Fruit fly (Drosophila melanogaster): Measurements from ENCODE around the gene Arp5.

Arp5 gene

dm6 chr3R:18185385-18185784 lies at the start of gene Arp5, which contains the start of gene CG7208:
TSS of gene Arp5 (plus strand) at chr3R:18185498.
TSS of gene CG7208 (minus strand) at chr3R:18185715.
- TF ChIP-seq CG16779 (tag; optimal IDR thresholded peaks at IDR 0.05) (no peak), pdm3 (GFP tag; optimal IDR thresholded peaks at IDR 0.05) (peak; percentile 76), fd85E (GFP tag; optimal IDR thresholded peaks at IDR 0.05) (peak; percentile 10), dac (GFP tag; optimal IDR thresholded peaks at IDR 0.05) (no peak), Ets96B (tag; optimal IDR thresholded peaks at IDR 0.05) (peak; percentile 30), CG6792 (GFP tag; optimal IDR thresholded peaks at IDR 0.05) (no peak), esn (GFP tag; optimal IDR thresholded peaks at IDR 0.05) (peak; percentile 83), CG1621 (tag; optimal IDR thresholded peaks at IDR 0.05) (no peak), CG15336 (GFP tag; IDR thresholded peaks at IDR 0.05) (no peak), CG34406 (GFP tag; optimal IDR thresholded peaks at IDR 0.05) (no peak), acj6 (GFP tag; optimal IDR thresholded peaks at IDR 0.05) (peak; percentile 69), achi (GFP tag; optimal IDR thresholded peaks at IDR 0.05) (peak; percentile 79), net (GFP tag; optimal IDR thresholded peaks at IDR 0.05) (no peak), Hr4 (GFP tag; optimal IDR thresholded peaks at IDR 0.05) (no peak), CG10631 (GFP tag; optimal IDR thresholded peaks at IDR 0.05) (no peak), CG11902 (GFP tag; optimal IDR thresholded peaks at IDR 0.05) (peak; percentile 14), eg (GFP tag; IDR thresholded peaks at IDR 0.05) (no peak; the same call in 2 of the 3 replicates), salr (GFP tag; optimal IDR thresholded peaks at IDR 0.05) (no peak), Ets21C (GFP tag; optimal IDR thresholded peaks at IDR 0.05) (peak; percentile 50), cyc (GFP tag; optimal IDR thresholded peaks at IDR 0.05) (peak; percentile 68), Gug (GFP tag; IDR thresholded peaks at IDR 0.05) (peak; percentile 42; the same call in 1 of the 2 replicates), svp (GFP tag) (no peak), ss (GFP tag; optimal IDR thresholded peaks at IDR 0.05) (no peak), CG9139 (GFP tag; optimal IDR thresholded peaks at IDR 0.05) (no peak), CG8632 (GFP tag; optimal IDR thresholded peaks at IDR 0.05) (peak; percentile 39), CG8119 (GFP tag; IDR thresholded peaks at IDR 0.05) (no peak; the same call in 2 of the 3 replicates), CG8319 (GFP tag; optimal IDR thresholded peaks at IDR 0.05) (peak; percentile 51), CG4318 (GFP tag; optimal IDR thresholded peaks at IDR 0.05) (peak; percentile 34), Sox14 (GFP tag; optimal IDR thresholded peaks at IDR 0.05) (peak; percentile 69), Blimp-1 (GFP tag; optimal IDR thresholded peaks at IDR 0.05) (peak; percentile 51), Sox102F (GFP tag; optimal IDR thresholded peaks at IDR 0.05) (no peak), Eip75B (GFP tag; optimal IDR thresholded peaks at IDR 0.05) (no peak), Met (GFP tag; optimal IDR thresholded peaks at IDR 0.05) (no peak), fkh (GFP tag; optimal IDR thresholded peaks at IDR 0.05) (no peak), vri (GFP tag; optimal IDR thresholded peaks at IDR 0.05) (no peak), topi (GFP tag; optimal IDR thresholded peaks at IDR 0.05) (peak; percentile 73), CG11762 (GFP tag; optimal IDR thresholded peaks at IDR 0.05; ENCODE audit: insufficient read depth) (peak; percentile 36), Eip78C (GFP tag) (peak; percentile 91), CG6276 (GFP tag; optimal IDR thresholded peaks at IDR 0.05) (no peak), CG3032 (tag; optimal IDR thresholded peaks at IDR 0.05) (peak; percentile 48), Hr39 (GFP tag; optimal IDR thresholded peaks at IDR 0.05) (peak; percentile 68), lz (GFP tag; optimal IDR thresholded peaks at IDR 0.05) (peak; percentile 62), OdsH (GFP tag; optimal IDR thresholded peaks at IDR 0.05) (no peak), CG31627 (GFP tag; optimal IDR thresholded peaks at IDR 0.05) (peak; percentile 71)

- TF ChIP-seq svp (GFP tag) (peak; percentile 35), eg (GFP tag; IDR thresholded peaks at IDR 0.05) (no peak)
Measured at dm6 chr3R:18144853-18145252, 40.4 kb upstream of the Arp5 start.

All from whole organism, prepupa.